Fruit fly (Drosophila melanogaster): ENCODE results near the gene Jhbp6.

dm6 chr3L:22724046-22724771 lies 54.5 kb downstream of the Jhbp6 start:
- TF ChIP-seq GATAd (GFP tag; optimal IDR thresholded peaks at IDR 0.05) (no peak), h (GFP tag; optimal IDR thresholded peaks at IDR 0.05) (no peak), sage (GFP tag; optimal IDR thresholded peaks at IDR 0.05) (no peak)
